Worm (Caenorhabditis elegans) whole organism, L3 larva: ENCODE results near the gene R02F2.6.

ENCODE experiments used
- R02D3.7 ChIP-seq: fragments of 150-350 bp; optimal IDR thresholded peaks from 2 replicates; lab custom pipeline; 2014; ENCODE audit warnings: missing biosample characterization, missing genetic modification characterization
- ZK546.5 ChIP-seq: sonication (generic microtip); optimal IDR thresholded peaks from 2 replicates; lab custom pipeline; 2017; ENCODE audit warnings: missing biosample characterization, missing genetic modification characterization
- aly-2 ChIP-seq: fragments of 150-350 bp; optimal IDR thresholded peaks from 2 replicates; lab custom pipeline; 2014; ENCODE audit warnings: missing biosample characterization, missing genetic modification characterization
- ama-1 ChIP-seq: fragments of 150-350 bp; optimal IDR thresholded peaks from 2 replicates; lab custom pipeline; 2018
- ceh-16 ChIP-seq: sonication (generic microtip); optimal IDR thresholded peaks from 2 replicates; lab custom pipeline; 2017; ENCODE audit warnings: missing biosample characterization, missing genetic modification characterization
- ceh-28 ChIP-seq: fragments of 150-350 bp; optimal IDR thresholded peaks from 2 replicates; lab custom pipeline; 2014; ENCODE audit warnings: missing biosample characterization, missing genetic modification reagents, missing genetic modification characterization
- ceh-82 ChIP-seq: fragments of 150-350 bp; optimal IDR thresholded peaks from 2 replicates; lab custom pipeline; 2014; ENCODE audit warnings: missing biosample characterization, missing genetic modification characterization
- ceh-9 ChIP-seq: sonication (generic microtip); optimal IDR thresholded peaks from 2 replicates; lab custom pipeline; 2018; ENCODE audit warnings: missing biosample characterization, missing genetic modification characterization
- daf-12 ChIP-seq: fragments of 150-350 bp; optimal IDR thresholded peaks from 2 replicates; lab custom pipeline; 2014; ENCODE audit warnings: missing biosample characterization, missing genetic modification reagents, missing genetic modification characterization
- egl-27 ChIP-seq: sonication (generic microtip); optimal IDR thresholded peaks from 4 replicates; lab custom pipeline; 2017; ENCODE audit warnings: missing biosample characterization, missing genetic modification reagents, missing genetic modification characterization
- egl-5 ChIP-seq: fragments of 150-350 bp; optimal IDR thresholded peaks from 2 replicates; lab custom pipeline; 2017; ENCODE audit warnings: missing biosample characterization, missing genetic modification reagents, missing genetic modification characterization, inconsistent platforms
- elt-1 ChIP-seq: fragments of 150-350 bp; optimal IDR thresholded peaks from 2 replicates; lab custom pipeline; 2014; ENCODE audit warnings: missing biosample characterization, missing genetic modification characterization
- elt-2 ChIP-seq: sonication (generic microtip); optimal IDR thresholded peaks from 2 replicates; lab custom pipeline; 2016; ENCODE audit warnings: missing genetic modification reagents, mild to moderate bottlenecking, missing genetic modification characterization, missing compliant biosample characterization
- elt-3 ChIP-seq, 3 experiments: fragments of 150-350 bp in 1 of 3; sonication (generic microtip) in 2 of 3; optimal IDR thresholded peaks; 2 replicates in 2 of 3; 4 replicates in 1 of 3; lab custom pipeline; 2014 to 2017; ENCODE audit warnings: missing biosample characterization in 3 of 3, missing genetic modification characterization in 3 of 3
- fkh-10 ChIP-seq: sonication (generic microtip); optimal IDR thresholded peaks from 2 replicates; lab custom pipeline; 2017; ENCODE audit warnings: missing biosample characterization, missing genetic modification reagents, missing genetic modification characterization
- fkh-2 ChIP-seq: fragments of 150-350 bp; optimal IDR thresholded peaks from 2 replicates; lab custom pipeline; 2014; ENCODE audit warnings: missing biosample characterization, missing genetic modification reagents, missing genetic modification characterization
- fos-1 ChIP-seq: fragments of 150-350 bp; optimal IDR thresholded peaks from 2 replicates; lab custom pipeline; 2014; ENCODE audit warnings: missing biosample characterization, missing genetic modification characterization
- hmg-11 ChIP-seq: sonication (generic microtip); optimal IDR thresholded peaks from 2 replicates; lab custom pipeline; 2016; ENCODE audit warnings: missing genetic modification characterization, missing compliant biosample characterization
- jun-1 ChIP-seq: fragments of 150-350 bp; optimal IDR thresholded peaks from 2 replicates; lab custom pipeline; 2014; ENCODE audit warnings: missing biosample characterization, missing genetic modification reagents, missing genetic modification characterization
- lin-15B ChIP-seq: fragments of 150-350 bp; optimal IDR thresholded peaks from 2 replicates; lab custom pipeline; 2014; ENCODE audit warnings: missing biosample characterization, missing genetic modification characterization
- lin-39 ChIP-seq: fragments of 150-350 bp; optimal IDR thresholded peaks from 2 replicates; lab custom pipeline; 2018; ENCODE audit warnings: missing biosample characterization, missing genetic modification reagents, missing genetic modification characterization
- mdl-1 ChIP-seq: fragments of 150-350 bp; optimal IDR thresholded peaks from 2 replicates; lab custom pipeline; 2014; ENCODE audit warnings: missing biosample characterization, missing genetic modification characterization
- mml-1 ChIP-seq: fragments of 150-350 bp; sonication (generic microtip); optimal IDR thresholded peaks from 3 replicates; lab custom pipeline; 2014; ENCODE audit warnings: missing biosample characterization, missing genetic modification characterization
- nhr-11 ChIP-seq: fragments of 150-350 bp; optimal IDR thresholded peaks from 2 replicates; lab custom pipeline; 2014; ENCODE audit warnings: missing biosample characterization, missing genetic modification characterization
- nhr-12 ChIP-seq: fragments of 150-350 bp; optimal IDR thresholded peaks from 2 replicates; lab custom pipeline; 2014; ENCODE audit warnings: missing biosample characterization, missing genetic modification characterization
- nhr-23 ChIP-seq: fragments of 150-350 bp; optimal IDR thresholded peaks from 2 replicates; lab custom pipeline; 2014; ENCODE audit warnings: missing biosample characterization, missing genetic modification reagents, missing genetic modification characterization
- nhr-237 ChIP-seq: fragments of 150-350 bp; optimal IDR thresholded peaks from 2 replicates; lab custom pipeline; 2014; ENCODE audit warnings: missing biosample characterization, missing genetic modification characterization
- nhr-25 ChIP-seq: sonication (generic microtip); optimal IDR thresholded peaks from 2 replicates; lab custom pipeline; 2017; ENCODE audit warnings: missing biosample characterization, missing genetic modification characterization
- nhr-28 ChIP-seq: fragments of 150-350 bp; optimal IDR thresholded peaks from 2 replicates; lab custom pipeline; 2014; ENCODE audit warnings: missing biosample characterization, missing genetic modification characterization
- nhr-43 ChIP-seq: sonication (generic microtip); optimal IDR thresholded peaks from 2 replicates; lab custom pipeline; 2016; ENCODE audit warnings: mild to moderate bottlenecking, missing genetic modification characterization, missing compliant biosample characterization; ENCODE audit not compliant: poor library complexity, severe bottlenecking
- nhr-76 ChIP-seq: fragments of 150-350 bp; sonication (generic microtip); optimal IDR thresholded peaks from 5 replicates; lab custom pipeline; 2014; ENCODE audit warnings: missing biosample characterization, missing genetic modification characterization
- nhr-77 ChIP-seq: fragments of 150-350 bp; optimal IDR thresholded peaks from 2 replicates; lab custom pipeline; 2014; ENCODE audit warnings: missing biosample characterization, missing genetic modification characterization
- pha-4 ChIP-seq: fragments of 150-350 bp; optimal IDR thresholded peaks from 2 replicates; lab custom pipeline; 2014; ENCODE audit warnings: missing biosample characterization, missing genetic modification reagents, missing genetic modification characterization
- pqm-1 ChIP-seq: fragments of 150-350 bp; optimal IDR thresholded peaks from 2 replicates; lab custom pipeline; 2017; ENCODE audit warnings: missing biosample characterization, missing genetic modification characterization, inconsistent platforms
- sea-2 ChIP-seq: fragments of 150-350 bp; sonication (generic microtip); optimal IDR thresholded peaks from 4 replicates; lab custom pipeline; 2014; ENCODE audit warnings: missing biosample characterization, missing genetic modification reagents, missing genetic modification characterization
- snpc-4 ChIP-seq: fragments of 150-350 bp; optimal IDR thresholded peaks from 2 replicates; lab custom pipeline; 2014; ENCODE audit warnings: missing biosample characterization, missing genetic modification characterization
- tbx-2 ChIP-seq: sonication (generic microtip); optimal IDR thresholded peaks from 2 replicates; lab custom pipeline; 2016; ENCODE audit warnings: mild to moderate bottlenecking, missing genetic modification characterization, missing compliant biosample characterization
- unc-39 ChIP-seq: sonication (generic microtip); optimal IDR thresholded peaks from 4 replicates; lab custom pipeline; 2017; ENCODE audit warnings: missing biosample characterization, missing genetic modification characterization
- unc-62 ChIP-seq: fragments of 150-350 bp; sonication (generic microtip); optimal IDR thresholded peaks from 4 replicates; lab custom pipeline; 2014; ENCODE audit warnings: missing biosample characterization, missing genetic modification reagents, missing genetic modification characterization
- zag-1 ChIP-seq: fragments of 150-350 bp; optimal IDR thresholded peaks from 2 replicates; lab custom pipeline; 2014; ENCODE audit warnings: missing biosample characterization, missing genetic modification characterization
- ztf-11 ChIP-seq: fragments of 150-350 bp; optimal IDR thresholded peaks from 2 replicates; lab custom pipeline; 2014; ENCODE audit warnings: missing biosample characterization, missing genetic modification characterization
- ztf-4 ChIP-seq: fragments of 150-350 bp; optimal IDR thresholded peaks from 2 replicates; lab custom pipeline; 2014; ENCODE audit warnings: missing biosample characterization, missing genetic modification characterization

The R02F2.6 gene

DNA sequence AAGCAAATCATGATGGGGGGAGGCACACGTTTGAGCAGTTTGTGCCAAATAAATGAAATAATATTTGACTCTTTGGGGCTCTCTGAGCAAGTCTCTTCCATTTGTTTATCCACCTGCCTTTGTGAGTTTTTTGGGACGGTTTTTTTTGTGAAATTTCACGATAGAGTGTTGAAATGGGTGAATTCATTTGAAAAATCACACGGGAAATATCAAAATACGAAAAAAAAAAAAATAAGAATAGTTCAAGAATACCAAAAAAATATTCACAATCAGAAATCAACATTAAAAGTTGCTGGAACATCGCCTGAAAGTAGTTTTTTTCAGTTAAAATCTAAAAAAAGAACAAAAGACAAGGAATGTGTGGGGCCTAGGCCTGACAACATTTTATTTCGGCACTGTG is 33.8 kb upstream of the R02F2.6 start, which contains the start of gene pqn-25:
Gene pqn-25, minus strand, starts transcription at position 101 of the 400 bp plus-strand sequence.
- TF ChIP-seq daf-12 (no peak), pha-4 (no peak), nhr-11 (tag; lab: Kevin White, UChicago) (no peak), nhr-25 (tag; lab: Kevin White, UChicago) (no peak), nhr-76 (tag; lab: Kevin White, UChicago) (no peak), unc-62 (no peak), R02D3.7 (tag; lab: Kevin White, UChicago) (no peak), mdl-1 (tag; lab: Kevin White, UChicago) (no peak), zag-1 (no peak), ama-1 (no peak), elt-1 (tag; lab: Kevin White, UChicago) (no peak), ztf-11 (tag; lab: Kevin White, UChicago) (no peak), nhr-12 (tag; lab: Kevin White, UChicago) (no peak), unc-39 (tag; lab: Kevin White, UChicago) (no peak), mml-1 (tag; lab: Kevin White, UChicago) (no peak), ZK546.5 (tag; lab: Kevin White, UChicago) (no peak), hmg-11 (tag; lab: Kevin White, UChicago) (no peak), ztf-4 (tag; lab: Kevin White, UChicago) (no peak)
- TF ChIP-seq, all 47 proteins: peak for 0

DNA sequence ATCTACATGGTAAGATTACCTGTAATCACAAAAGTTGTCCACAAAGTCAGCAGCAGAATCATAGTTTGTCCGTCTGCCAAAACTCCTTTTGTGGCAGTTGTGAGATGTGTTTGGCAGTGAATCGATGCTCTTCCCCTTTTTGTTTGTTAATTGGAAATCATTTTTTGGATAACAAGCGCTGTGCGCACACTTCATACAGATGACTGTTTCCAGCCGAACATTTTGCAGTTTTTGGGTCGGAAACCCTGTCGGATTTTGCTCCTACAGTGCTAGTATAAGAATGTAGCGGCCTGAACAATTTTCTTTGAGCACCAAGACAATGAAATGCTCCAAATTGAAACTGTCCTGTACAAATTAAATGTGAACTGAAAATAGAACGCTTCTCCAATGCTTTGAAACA is 29.9 kb upstream of the R02F2.6 start, which contains the start of gene D1044.7:
Gene D1044.7, minus strand, starts transcription at position 101 of the 400 bp plus-strand sequence.
- TF ChIP-seq tbx-2 (tag; lab: Kevin White, UChicago) (no peak), fkh-2 (no peak)

DNA sequence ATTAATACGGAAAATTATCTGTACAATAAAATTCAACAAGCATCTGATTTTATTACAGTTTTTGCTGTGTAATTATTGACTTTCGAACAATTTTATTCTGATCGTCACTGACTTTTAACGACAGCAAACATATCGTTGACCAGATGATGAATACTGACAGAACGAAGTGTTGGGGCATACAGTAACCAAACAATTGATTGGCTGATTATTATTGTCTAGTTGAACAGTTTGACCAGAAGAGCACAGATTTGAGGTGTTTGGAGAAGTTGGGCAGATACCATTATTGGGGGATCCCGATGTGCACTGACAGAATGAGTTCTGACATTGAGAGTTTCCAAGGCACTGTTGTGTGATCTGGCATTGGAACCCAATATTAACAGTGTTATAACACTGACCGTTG is 28.2 kb upstream of the R02F2.6 start:
- TF ChIP-seq daf-12 (no peak), lin-39 (tag; lab: Kevin White, UChicago) (no peak), lin-15B (tag; lab: Kevin White, UChicago) (no peak), sea-2 (GFP tag; lab: Kevin White, UChicago) (no peak), elt-3 (tag; optimal IDR thresholded peaks at IDR 0.05; lab: Kevin White, UChicago) (no peak), nhr-76 (tag; lab: Kevin White, UChicago) (no peak), ama-1 (no peak), mml-1 (tag; lab: Kevin White, UChicago) (no peak), nhr-12 (tag; lab: Kevin White, UChicago) (no peak), fkh-10 (no peak), nhr-237 (tag; lab: Kevin White, UChicago) (no peak), ceh-82 (tag; lab: Kevin White, UChicago) (no peak), egl-5 (no peak), aly-2 (tag; lab: Kevin White, UChicago) (no peak), unc-39 (tag; lab: Kevin White, UChicago) (no peak), nhr-11 (tag; lab: Kevin White, UChicago) (no peak), zag-1 (no peak), R02D3.7 (tag; lab: Kevin White, UChicago) (no peak), ZK546.5 (tag; lab: Kevin White, UChicago) (no peak), fkh-2 (no peak)

DNA sequence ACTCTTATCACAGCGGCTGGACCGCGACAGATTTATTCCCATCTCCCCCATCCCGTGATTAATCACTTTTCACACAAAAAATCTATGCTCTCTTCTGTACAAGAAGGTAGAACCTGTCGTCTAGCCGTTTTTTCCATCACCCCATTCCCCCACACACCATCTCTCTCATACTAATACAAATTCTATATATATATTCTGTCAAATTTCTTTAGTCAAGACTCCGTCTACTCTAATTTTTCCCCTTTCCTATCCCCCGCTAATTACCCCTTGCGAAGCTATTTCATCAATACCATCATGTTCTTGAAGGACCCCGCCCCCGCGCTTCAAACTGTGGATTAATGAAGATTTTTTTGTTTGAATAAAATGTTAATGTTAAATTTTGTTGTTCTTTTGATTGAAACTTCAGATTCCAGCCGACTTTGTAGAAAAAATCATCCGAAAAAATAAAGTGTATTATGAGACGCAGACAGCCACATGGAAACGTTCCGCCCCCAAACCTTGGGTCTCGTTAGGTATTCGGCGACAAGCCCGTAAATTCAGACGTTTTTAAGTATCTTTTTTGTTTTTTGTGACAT is 27.4 kb upstream of the R02F2.6 start:
- TF ChIP-seq egl-5 (no peak), egl-27 (no peak), nhr-23 (tag; lab: Kevin White, UChicago) (peak; percentile 79), lin-39 (tag; lab: Kevin White, UChicago) (no peak), aly-2 (tag; lab: Kevin White, UChicago) (no peak), snpc-4 (tag; lab: Kevin White, UChicago) (no peak), R02D3.7 (tag; lab: Kevin White, UChicago) (peak; percentile 56), fkh-10 (no peak), ceh-16 (tag; lab: Kevin White, UChicago) (no peak), nhr-76 (tag; lab: Kevin White, UChicago) (no peak), sea-2 (GFP tag; lab: Kevin White, UChicago) (no peak), mml-1 (tag; lab: Kevin White, UChicago) (no peak), fos-1 (tag; lab: Kevin White, UChicago) (no peak), mdl-1 (tag; lab: Kevin White, UChicago) (no peak), unc-62 (no peak), unc-39 (tag; lab: Kevin White, UChicago) (no peak), elt-3 (tag; optimal IDR thresholded peaks at IDR 0.05; lab: Kevin White, UChicago) (no peak), daf-12 (no peak), pqm-1 (tag; lab: Kevin White, UChicago) (no peak), nhr-77 (tag; lab: Kevin White, UChicago) (no peak), tbx-2 (tag; lab: Kevin White, UChicago) (peak; percentile 27), nhr-25 (tag; lab: Kevin White, UChicago) (peak; percentile 40), nhr-43 (tag; lab: Kevin White, UChicago) (peak; percentile 71), ceh-9 (tag; lab: Kevin White, UChicago) (no peak), nhr-12 (tag; lab: Kevin White, UChicago) (no peak), jun-1 (tag; lab: Kevin White, UChicago) (peak; percentile 44), nhr-28 (no peak), pha-4 (peak; percentile 35), elt-2 (tag; lab: Kevin White, UChicago) (peak; percentile 36), ceh-82 (tag; lab: Kevin White, UChicago) (no peak), ztf-4 (tag; lab: Kevin White, UChicago) (no peak), nhr-11 (tag; lab: Kevin White, UChicago) (no peak), zag-1 (no peak), fkh-2 (no peak), ceh-28 (tag; lab: Kevin White, UChicago) (no peak), ama-1 (peak; percentile 92)
